Fruit fly (Drosophila melanogaster) S2 (cell line): ENCODE results near the gene Tre1.
A peak's percentile ranks its signal among the peaks of the same experiment; 100 is the strongest.

Experiments
- CG8478 ChIP-seq: fragments of >200 bp; optimal IDR thresholded peaks from 2 replicates; lab custom pipeline; 2018
- CTCF ChIP-seq, 2 experiments: fragments of >200 bp; optimal IDR thresholded peaks; 2 replicates each; lab custom pipeline; 2018

Gene Tre1

DNA sequence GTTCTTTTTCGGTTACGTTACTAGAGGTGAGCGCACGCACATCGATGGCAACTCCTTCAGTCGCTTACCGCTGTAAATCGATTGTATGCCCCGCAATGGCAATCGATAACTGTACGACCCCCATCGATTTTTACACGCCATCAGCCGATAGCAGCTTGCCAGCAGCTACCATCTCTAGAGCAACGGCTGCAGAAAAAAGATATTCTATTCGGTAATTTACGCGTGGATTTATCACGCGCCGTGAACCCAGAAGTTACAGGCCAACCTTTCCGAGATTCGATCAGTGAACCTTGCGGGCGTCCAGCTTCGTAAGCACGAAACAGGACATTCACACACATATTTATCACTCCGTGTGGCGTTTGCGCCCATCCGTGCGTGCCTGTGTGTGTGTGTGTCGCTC, 13.9 kb downstream of the Tre1 start, which contains the start of the genes Sirt4 and CG4119:
Sirt4 (minus strand) TSS at position 39 of the 400 bp plus-strand sequence.
CG4119 (plus strand) TSS at position 151 of the 400 bp plus-strand sequence.
- TF ChIP-seq CG8478 (lab: Kevin White, UChicago) (no peak), CTCF (optimal IDR thresholded peaks at IDR 0.05; lab: Kevin White, UChicago) (peak in 1 of 2 experiments; percentile 29)

dm6 chrX:5664222-5664621, 15.6 kb downstream of the Tre1 start:
- TF ChIP-seq CG8478 (lab: Kevin White, UChicago) (no peak), CTCF (optimal IDR thresholded peaks at IDR 0.05; lab: Kevin White, UChicago) (no peak)

DNA sequence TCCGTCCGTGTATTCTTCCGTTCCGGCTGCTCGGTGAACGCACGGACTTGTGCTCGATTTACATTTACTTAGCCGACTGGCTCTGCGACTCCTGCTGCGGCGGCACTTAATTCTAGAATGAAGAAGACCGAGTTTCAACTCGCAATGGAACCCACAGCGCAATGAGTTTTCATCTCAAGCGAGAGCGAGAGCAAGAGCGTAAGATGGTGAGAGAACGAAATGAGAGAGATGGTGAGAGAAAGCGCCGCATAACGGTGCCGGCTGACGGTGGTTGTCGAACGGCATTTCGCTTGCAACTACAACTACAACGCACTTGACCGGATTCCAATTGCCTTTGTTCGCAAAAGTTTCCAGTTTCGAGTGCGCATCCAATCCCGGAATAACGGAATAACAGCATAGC, 17.0 kb downstream of the Tre1 start, which contains the start of gene OtopLc:
OtopLc (minus strand) TSS at position 101 of the 400 bp plus-strand sequence.
- TF ChIP-seq CTCF (optimal IDR thresholded peaks at IDR 0.05; lab: Kevin White, UChicago) (no peak), CG8478 (lab: Kevin White, UChicago) (no peak)

DNA sequence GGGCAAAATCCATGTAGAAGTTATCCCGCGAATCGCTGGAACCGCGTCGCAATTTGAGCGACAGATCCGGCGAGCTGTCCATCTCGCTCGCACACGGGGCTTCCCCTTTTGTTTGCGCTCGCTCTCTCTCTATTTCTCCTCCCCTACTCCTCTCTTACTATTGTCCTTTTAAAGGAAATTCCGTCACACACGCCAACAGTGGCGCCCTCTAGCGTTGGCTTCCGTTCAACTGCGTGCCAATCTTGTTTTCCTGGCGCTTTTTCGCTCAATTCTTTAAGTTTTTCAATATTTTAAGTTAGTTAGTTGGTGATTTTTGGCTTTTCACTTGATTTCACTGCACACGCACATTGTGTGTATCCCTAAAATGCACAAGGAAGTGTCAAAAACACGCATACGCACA, 17.8 kb downstream of the Tre1 start:
- TF ChIP-seq CTCF (optimal IDR thresholded peaks at IDR 0.05; lab: Kevin White, UChicago): peak; percentile 78 to 79
- TF ChIP-seq CG8478 (lab: Kevin White, UChicago): no peak

- TF ChIP-seq CTCF (optimal IDR thresholded peaks at IDR 0.05; lab: Kevin White, UChicago) (no peak), CG8478 (lab: Kevin White, UChicago) (no peak)
Observed at dm6 chrX:5649998-5650397, 29.8 kb downstream of the Tre1 start.

DNA sequence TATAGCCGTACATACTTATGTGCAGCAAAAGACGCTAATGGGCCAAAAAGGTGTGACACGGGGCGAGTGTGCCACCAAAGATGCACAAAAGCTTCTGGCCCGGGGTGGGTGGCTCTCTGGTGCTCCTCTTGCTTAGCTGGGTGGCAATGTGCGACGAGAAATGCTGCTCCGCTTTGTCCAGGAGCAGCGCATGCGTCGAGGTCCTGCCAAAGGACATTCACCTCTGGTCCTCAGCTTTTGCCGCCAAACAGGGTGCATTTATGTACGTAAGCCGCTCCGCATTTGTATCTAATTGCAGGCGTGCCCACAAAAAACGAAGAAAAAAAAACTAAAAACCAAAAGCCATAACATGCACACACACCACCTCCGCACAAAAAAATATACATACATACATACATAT, 30.4 kb downstream of the Tre1 start:
- no peak for TF ChIP-seq CTCF (optimal IDR thresholded peaks at IDR 0.05; lab: Kevin White, UChicago)

DNA sequence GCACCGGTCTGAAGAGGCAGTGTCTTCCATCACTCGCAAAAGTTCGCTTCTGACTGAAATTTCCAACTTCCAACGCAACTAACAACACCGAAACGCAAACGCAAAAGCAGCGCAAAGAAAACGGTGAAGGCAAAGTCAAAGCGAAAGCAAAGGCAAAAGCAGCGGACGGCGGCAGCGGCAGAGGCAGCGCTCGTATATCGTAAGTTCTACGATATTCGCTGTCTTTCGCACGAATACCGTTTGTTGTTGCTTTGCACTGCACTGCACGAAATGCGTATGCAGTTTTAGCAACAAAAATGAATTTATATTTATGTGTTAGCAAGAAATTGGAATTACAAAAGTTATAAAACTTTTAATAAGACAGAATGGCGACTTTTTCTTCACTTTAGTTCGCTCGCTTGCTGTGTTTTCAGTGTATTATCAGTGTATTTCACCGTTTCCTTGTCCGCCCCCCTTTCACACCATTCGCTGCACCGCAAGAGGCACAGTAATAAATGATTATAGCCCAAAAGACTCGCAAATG, 31.3 kb downstream of the Tre1 start, which contains the start of gene OtopLa:
OtopLa (minus strand) TSS at position 51 of the 523 bp plus-strand sequence.
- no peak for TF ChIP-seq CG8478 (lab: Kevin White, UChicago)
- no peak for TF ChIP-seq CTCF (optimal IDR thresholded peaks at IDR 0.05; lab: Kevin White, UChicago)

DNA sequence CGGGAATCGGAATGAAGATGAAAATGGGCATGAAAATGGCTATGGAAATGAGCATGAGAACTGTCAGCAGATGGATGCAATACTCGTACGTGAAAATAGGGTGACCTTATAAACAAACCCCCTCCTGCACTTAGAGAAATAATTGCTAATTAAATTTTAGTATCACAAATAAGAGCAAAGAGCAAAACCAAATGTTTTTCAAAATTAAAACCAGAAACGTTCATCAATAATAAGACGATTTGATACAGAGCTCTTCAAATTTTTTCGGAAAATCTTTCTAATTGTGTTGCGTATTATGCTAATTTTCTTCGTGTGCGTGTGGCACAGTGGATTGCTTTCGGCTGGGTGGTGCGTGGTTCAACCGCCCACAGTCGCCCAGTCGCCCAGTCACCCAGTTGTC, 33.5 kb downstream of the Tre1 start:
- TF ChIP-seq CG8478 (lab: Kevin White, UChicago): no peak
- TF ChIP-seq CTCF (optimal IDR thresholded peaks at IDR 0.05; lab: Kevin White, UChicago): no peak

DNA sequence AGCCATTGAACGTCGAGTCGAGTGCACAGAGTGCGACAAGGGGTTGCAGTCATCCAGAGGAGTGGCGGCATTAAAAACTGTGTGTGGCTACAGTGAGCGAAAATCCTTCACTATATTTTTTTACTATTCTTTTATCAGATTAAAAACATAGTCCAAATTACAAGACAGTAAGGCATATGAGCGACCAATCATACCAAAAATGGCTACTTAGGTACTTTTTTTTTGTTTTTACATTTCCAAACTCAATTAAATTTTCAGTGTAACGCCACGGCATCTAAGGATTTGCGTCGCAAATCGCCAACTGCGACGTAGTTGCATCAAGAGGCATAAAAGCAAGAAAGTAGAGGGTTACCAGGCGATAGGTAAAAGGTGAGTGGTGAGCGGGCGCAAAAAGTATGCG, 40.7 kb downstream of the Tre1 start:
- TF ChIP-seq CG8478 (lab: Kevin White, UChicago) (no peak), CTCF (optimal IDR thresholded peaks at IDR 0.05; lab: Kevin White, UChicago) (no peak)

DNA sequence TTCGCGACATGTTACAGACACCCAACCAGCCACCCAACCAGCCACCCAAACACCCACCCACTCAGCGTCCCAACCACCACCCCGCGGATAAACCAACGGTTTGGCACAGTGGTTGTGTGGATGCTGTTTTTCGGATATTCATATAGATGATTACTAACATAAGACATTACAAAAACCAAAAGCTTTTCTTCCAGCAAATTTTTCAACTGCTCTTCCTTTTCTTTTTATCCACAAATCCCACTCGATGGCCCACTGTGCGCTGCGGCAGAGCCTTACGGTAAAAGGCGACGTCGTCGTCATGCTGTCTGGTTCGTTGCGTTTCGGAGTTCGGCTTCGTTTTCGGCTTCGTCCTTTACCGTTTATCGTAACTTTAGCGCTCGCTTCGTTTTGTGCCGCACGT, 41.2 kb downstream of the Tre1 start:
- TF ChIP-seq CTCF (optimal IDR thresholded peaks at IDR 0.05; lab: Kevin White, UChicago) (no peak), CG8478 (lab: Kevin White, UChicago) (no peak)

dm6 chrX:5637543-5637942, 42.2 kb downstream of the Tre1 start:
- no peak for TF ChIP-seq CTCF (optimal IDR thresholded peaks at IDR 0.05; lab: Kevin White, UChicago)
- TF ChIP-seq CG8478 (lab: Kevin White, UChicago): no peak

DNA sequence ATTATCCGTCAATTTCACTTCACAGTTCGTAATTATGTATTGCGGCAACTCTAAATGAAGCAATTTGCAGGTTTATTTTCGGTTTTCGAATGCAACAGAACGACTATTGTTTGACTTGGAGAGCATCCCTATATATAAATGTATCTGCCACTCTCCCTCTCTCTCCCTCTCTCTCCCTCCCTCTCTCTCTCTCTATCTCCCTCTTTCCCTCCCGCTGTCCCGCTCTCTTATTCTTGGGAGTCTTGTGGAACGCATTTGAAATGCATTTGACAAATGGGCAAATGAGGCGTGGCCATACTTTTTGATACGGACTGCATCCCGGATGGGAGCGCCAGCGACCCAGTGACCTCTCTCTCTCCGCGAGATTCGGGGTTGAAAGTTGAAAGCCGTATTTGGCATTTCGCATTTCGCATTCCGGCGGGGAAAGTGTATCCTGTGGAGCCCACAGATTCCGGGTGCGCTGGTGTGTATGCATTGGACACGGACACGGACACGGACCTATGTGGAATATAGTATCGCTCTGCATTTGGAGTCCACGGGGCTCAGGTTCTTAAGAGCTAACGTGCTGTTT, 43.2 kb downstream of the Tre1 start:
- TF ChIP-seq CTCF (optimal IDR thresholded peaks at IDR 0.05; lab: Kevin White, UChicago): no peak

DNA sequence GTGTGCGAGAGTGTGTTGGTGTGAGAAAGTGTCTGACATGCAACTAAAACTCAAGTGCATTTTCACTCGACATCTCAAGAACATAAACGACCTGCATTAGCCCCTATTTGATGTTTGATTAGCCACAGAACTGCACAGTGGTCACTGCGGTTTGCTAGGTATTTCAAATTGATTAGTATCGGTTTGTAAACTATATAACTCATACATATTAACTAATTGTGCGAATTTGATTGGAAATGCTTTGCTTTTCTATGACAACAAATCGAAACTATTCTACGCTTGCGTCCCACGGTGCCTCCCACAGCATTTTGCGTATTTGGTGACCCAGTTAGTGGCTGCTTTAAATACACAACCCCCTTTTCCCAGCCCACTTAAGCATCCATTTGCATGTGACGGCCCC, 45.1 kb downstream of the Tre1 start:
- TF ChIP-seq CG8478 (lab: Kevin White, UChicago) (no peak), CTCF (optimal IDR thresholded peaks at IDR 0.05; lab: Kevin White, UChicago) (no peak)
